Worm (Caenorhabditis elegans) whole organism, L3 larva: ENCODE measurements around the gene cht-6.

Source experiments
- R02D3.7 ChIP-seq: fragments of 150-350 bp; optimal IDR thresholded peaks from 2 replicates; lab custom pipeline; 2014; ENCODE audit warnings: missing biosample characterization, missing genetic modification characterization
- ZK546.5 ChIP-seq: sonication (generic microtip); optimal IDR thresholded peaks from 2 replicates; lab custom pipeline; 2017; ENCODE audit warnings: missing biosample characterization, missing genetic modification characterization
- aly-2 ChIP-seq: fragments of 150-350 bp; optimal IDR thresholded peaks from 2 replicates; lab custom pipeline; 2014; ENCODE audit warnings: missing biosample characterization, missing genetic modification characterization
- ama-1 ChIP-seq: fragments of 150-350 bp; optimal IDR thresholded peaks from 2 replicates; lab custom pipeline; 2018
- ceh-28 ChIP-seq: fragments of 150-350 bp; optimal IDR thresholded peaks from 2 replicates; lab custom pipeline; 2014; ENCODE audit warnings: missing biosample characterization, missing genetic modification reagents, missing genetic modification characterization
- ceh-82 ChIP-seq: fragments of 150-350 bp; optimal IDR thresholded peaks from 2 replicates; lab custom pipeline; 2014; ENCODE audit warnings: missing biosample characterization, missing genetic modification characterization
- ceh-9 ChIP-seq: sonication (generic microtip); optimal IDR thresholded peaks from 2 replicates; lab custom pipeline; 2018; ENCODE audit warnings: missing biosample characterization, missing genetic modification characterization
- daf-12 ChIP-seq: fragments of 150-350 bp; optimal IDR thresholded peaks from 2 replicates; lab custom pipeline; 2014; ENCODE audit warnings: missing biosample characterization, missing genetic modification reagents, missing genetic modification characterization
- egl-27 ChIP-seq: sonication (generic microtip); optimal IDR thresholded peaks from 4 replicates; lab custom pipeline; 2017; ENCODE audit warnings: missing biosample characterization, missing genetic modification reagents, missing genetic modification characterization
- egl-5 ChIP-seq: fragments of 150-350 bp; optimal IDR thresholded peaks from 2 replicates; lab custom pipeline; 2017; ENCODE audit warnings: missing biosample characterization, missing genetic modification reagents, missing genetic modification characterization, inconsistent platforms
- elt-2 ChIP-seq: sonication (generic microtip); optimal IDR thresholded peaks from 2 replicates; lab custom pipeline; 2016; ENCODE audit warnings: missing genetic modification reagents, mild to moderate bottlenecking, missing genetic modification characterization, missing compliant biosample characterization
- elt-3 ChIP-seq, 3 experiments: fragments of 150-350 bp in 1 of 3; sonication (generic microtip) in 2 of 3; optimal IDR thresholded peaks; 2 replicates in 2 of 3; 4 replicates in 1 of 3; lab custom pipeline; 2014 to 2017; ENCODE audit warnings: missing biosample characterization in 3 of 3, missing genetic modification characterization in 3 of 3
- eor-1 ChIP-seq, 2 experiments: fragments of 150-350 bp; optimal IDR thresholded peaks; 2 replicates each; lab custom pipeline; 2014 to 2018; ENCODE audit warnings: missing biosample characterization in 2 of 2, missing genetic modification characterization in 2 of 2
- fkh-10 ChIP-seq: sonication (generic microtip); optimal IDR thresholded peaks from 2 replicates; lab custom pipeline; 2017; ENCODE audit warnings: missing biosample characterization, missing genetic modification reagents, missing genetic modification characterization
- fkh-2 ChIP-seq: fragments of 150-350 bp; optimal IDR thresholded peaks from 2 replicates; lab custom pipeline; 2014; ENCODE audit warnings: missing biosample characterization, missing genetic modification reagents, missing genetic modification characterization
- fos-1 ChIP-seq: fragments of 150-350 bp; optimal IDR thresholded peaks from 2 replicates; lab custom pipeline; 2014; ENCODE audit warnings: missing biosample characterization, missing genetic modification characterization
- hmg-11 ChIP-seq: sonication (generic microtip); optimal IDR thresholded peaks from 2 replicates; lab custom pipeline; 2016; ENCODE audit warnings: missing genetic modification characterization, missing compliant biosample characterization
- jun-1 ChIP-seq: fragments of 150-350 bp; optimal IDR thresholded peaks from 2 replicates; lab custom pipeline; 2014; ENCODE audit warnings: missing biosample characterization, missing genetic modification reagents, missing genetic modification characterization
- lin-15B ChIP-seq: fragments of 150-350 bp; optimal IDR thresholded peaks from 2 replicates; lab custom pipeline; 2014; ENCODE audit warnings: missing biosample characterization, missing genetic modification characterization
- lin-39 ChIP-seq: fragments of 150-350 bp; optimal IDR thresholded peaks from 2 replicates; lab custom pipeline; 2018; ENCODE audit warnings: missing biosample characterization, missing genetic modification reagents, missing genetic modification characterization
- lsy-12 ChIP-seq: sonication (generic microtip); optimal IDR thresholded peaks from 2 replicates; lab custom pipeline; 2016; ENCODE audit warnings: mild to moderate bottlenecking, missing genetic modification characterization, missing compliant biosample characterization
- mdl-1 ChIP-seq: fragments of 150-350 bp; optimal IDR thresholded peaks from 2 replicates; lab custom pipeline; 2014; ENCODE audit warnings: missing biosample characterization, missing genetic modification characterization
- mml-1 ChIP-seq: fragments of 150-350 bp; sonication (generic microtip); optimal IDR thresholded peaks from 3 replicates; lab custom pipeline; 2014; ENCODE audit warnings: missing biosample characterization, missing genetic modification characterization
- nfya-1 ChIP-seq: sonication (generic microtip); optimal IDR thresholded peaks from 2 replicates; lab custom pipeline; 2017; ENCODE audit warnings: missing genetic modification characterization, mild to moderate bottlenecking, missing compliant biosample characterization, antibody characterized with exemption, moderate library complexity; ENCODE audit not compliant: insufficient read depth
- nhr-11 ChIP-seq: fragments of 150-350 bp; optimal IDR thresholded peaks from 2 replicates; lab custom pipeline; 2014; ENCODE audit warnings: missing biosample characterization, missing genetic modification characterization
- nhr-12 ChIP-seq: fragments of 150-350 bp; optimal IDR thresholded peaks from 2 replicates; lab custom pipeline; 2014; ENCODE audit warnings: missing biosample characterization, missing genetic modification characterization
- nhr-237 ChIP-seq: fragments of 150-350 bp; optimal IDR thresholded peaks from 2 replicates; lab custom pipeline; 2014; ENCODE audit warnings: missing biosample characterization, missing genetic modification characterization
- nhr-25 ChIP-seq: sonication (generic microtip); optimal IDR thresholded peaks from 2 replicates; lab custom pipeline; 2017; ENCODE audit warnings: missing biosample characterization, missing genetic modification characterization
- nhr-43 ChIP-seq: sonication (generic microtip); optimal IDR thresholded peaks from 2 replicates; lab custom pipeline; 2016; ENCODE audit warnings: mild to moderate bottlenecking, missing genetic modification characterization, missing compliant biosample characterization; ENCODE audit not compliant: poor library complexity, severe bottlenecking
- nhr-76 ChIP-seq: fragments of 150-350 bp; sonication (generic microtip); optimal IDR thresholded peaks from 5 replicates; lab custom pipeline; 2014; ENCODE audit warnings: missing biosample characterization, missing genetic modification characterization
- nhr-77 ChIP-seq: fragments of 150-350 bp; optimal IDR thresholded peaks from 2 replicates; lab custom pipeline; 2014; ENCODE audit warnings: missing biosample characterization, missing genetic modification characterization
- pha-4 ChIP-seq: fragments of 150-350 bp; optimal IDR thresholded peaks from 2 replicates; lab custom pipeline; 2014; ENCODE audit warnings: missing biosample characterization, missing genetic modification reagents, missing genetic modification characterization
- pqm-1 ChIP-seq: fragments of 150-350 bp; optimal IDR thresholded peaks from 2 replicates; lab custom pipeline; 2017; ENCODE audit warnings: missing biosample characterization, missing genetic modification characterization, inconsistent platforms
- skn-1 ChIP-seq: fragments of 150-350 bp; optimal IDR thresholded peaks from 2 replicates; lab custom pipeline; 2014; ENCODE audit warnings: missing biosample characterization, missing genetic modification characterization
- snpc-4 ChIP-seq: fragments of 150-350 bp; optimal IDR thresholded peaks from 2 replicates; lab custom pipeline; 2014; ENCODE audit warnings: missing biosample characterization, missing genetic modification characterization
- tbx-2 ChIP-seq: sonication (generic microtip); optimal IDR thresholded peaks from 2 replicates; lab custom pipeline; 2016; ENCODE audit warnings: mild to moderate bottlenecking, missing genetic modification characterization, missing compliant biosample characterization
- unc-39 ChIP-seq: sonication (generic microtip); optimal IDR thresholded peaks from 4 replicates; lab custom pipeline; 2017; ENCODE audit warnings: missing biosample characterization, missing genetic modification characterization
- unc-62 ChIP-seq: fragments of 150-350 bp; sonication (generic microtip); optimal IDR thresholded peaks from 4 replicates; lab custom pipeline; 2014; ENCODE audit warnings: missing biosample characterization, missing genetic modification reagents, missing genetic modification characterization
- zag-1 ChIP-seq: fragments of 150-350 bp; optimal IDR thresholded peaks from 2 replicates; lab custom pipeline; 2014; ENCODE audit warnings: missing biosample characterization, missing genetic modification characterization

The cht-6 gene

ce11 chrV:6400950-6401551, 13.7 kb upstream of the cht-6 start:
- TF ChIP-seq aly-2 (tag; lab: Kevin White, UChicago) (peak; percentile 74), pqm-1 (peak; percentile 7), zag-1 (tag; lab: Kevin White, UChicago) (no peak)

ce11 chrV:6407587-6407986, 7.2 kb upstream of the cht-6 start:
- TF ChIP-seq pha-4 (tag; lab: Kevin White, UChicago) (peak; percentile 34), fkh-2 (tag; lab: Kevin White, UChicago) (no peak), nhr-25 (tag; lab: Kevin White, UChicago) (no peak), nhr-237 (tag; lab: Kevin White, UChicago) (no peak), daf-12 (no peak), ama-1 (lab: Kevin White, UChicago) (no peak), zag-1 (tag; lab: Kevin White, UChicago) (no peak), nhr-12 (no peak), snpc-4 (tag; lab: Kevin White, UChicago) (no peak), pqm-1 (peak; percentile 93), skn-1 (no peak), lin-15B (tag; lab: Kevin White, UChicago) (no peak), fkh-10 (GFP tag; lab: Kevin White, UChicago) (no peak), R02D3.7 (tag; lab: Kevin White, UChicago) (no peak), nhr-43 (no peak), elt-3 (tag; optimal IDR thresholded peaks at IDR 0.05; lab: Kevin White, UChicago) (no peak), ceh-9 (tag; lab: Kevin White, UChicago) (no peak), hmg-11 (tag; lab: Kevin White, UChicago) (no peak), egl-27 (tag; lab: Kevin White, UChicago) (no peak), egl-5 (no peak), nfya-1 (tag; lab: Kevin White, UChicago) (no peak), lin-39 (tag; lab: Kevin White, UChicago) (no peak), nhr-77 (no peak), tbx-2 (tag; lab: Kevin White, UChicago) (no peak), aly-2 (tag; lab: Kevin White, UChicago) (no peak), nhr-76 (no peak), unc-39 (no peak), unc-62 (no peak), fos-1 (tag; lab: Kevin White, UChicago) (no peak), elt-2 (tag; lab: Kevin White, UChicago) (peak; percentile 92), jun-1 (tag; lab: Kevin White, UChicago) (peak; percentile 42), mml-1 (tag; lab: Kevin White, UChicago) (no peak)

- TF ChIP-seq pqm-1 (peak; percentile 3), aly-2 (tag; lab: Kevin White, UChicago) (no peak), elt-2 (tag; lab: Kevin White, UChicago) (peak; percentile 63), nfya-1 (tag; lab: Kevin White, UChicago) (peak; percentile 21)
Observed at ce11 chrV:6408733-6409227, 6.0 kb upstream of the cht-6 start, which contains the start of gene bcf-1. TSS of gene bcf-1 (minus strand) at chrV:6408783.

ce11 chrV:6411161-6411560, 3.6 kb upstream of the cht-6 start:
- TF ChIP-seq elt-2 (tag; lab: Kevin White, UChicago) (peak; percentile 95), daf-12 (no peak), eor-1 (tag; optimal IDR thresholded peaks at IDR 0.05; lab: Kevin White, UChicago) (no peak), fos-1 (tag; lab: Kevin White, UChicago) (no peak), mdl-1 (tag; lab: Kevin White, UChicago) (no peak), ceh-9 (tag; lab: Kevin White, UChicago) (no peak), ama-1 (lab: Kevin White, UChicago) (no peak), nhr-12 (no peak), unc-39 (no peak), fkh-10 (GFP tag; lab: Kevin White, UChicago) (no peak), ceh-82 (tag; lab: Kevin White, UChicago) (no peak), jun-1 (tag; lab: Kevin White, UChicago) (peak; percentile 7), nhr-237 (tag; lab: Kevin White, UChicago) (no peak), R02D3.7 (tag; lab: Kevin White, UChicago) (no peak), pqm-1 (peak; percentile 93), nhr-25 (tag; lab: Kevin White, UChicago) (no peak), ceh-28 (tag; lab: Kevin White, UChicago) (no peak), ZK546.5 (tag; lab: Kevin White, UChicago) (no peak), lsy-12 (tag; lab: Kevin White, UChicago) (no peak), nhr-11 (tag; lab: Kevin White, UChicago) (no peak)
